Worm (Caenorhabditis elegans) whole organism, L1 larva: ENCODE measurements around the gene sri-42.

Experiments used
- C34B4.2 ChIP-seq: sonication (generic microtip); optimal IDR thresholded peaks from 2 replicates; lab custom pipeline; 2017; ENCODE audit warnings: mild to moderate bottlenecking, missing genetic modification characterization, missing compliant biosample characterization
- ama-1 ChIP-seq: fragments of 150-350 bp; optimal IDR thresholded peaks from 2 replicates; lab custom pipeline; 2014
- fkh-8 ChIP-seq: sonication (generic microtip); optimal IDR thresholded peaks from 2 replicates; lab custom pipeline; 2016; ENCODE audit warnings: mild to moderate bottlenecking, missing genetic modification characterization, missing compliant biosample characterization
- hlh-4 ChIP-seq: sonication (generic microtip); optimal IDR thresholded peaks from 2 replicates; lab custom pipeline; 2016; ENCODE audit warnings: mild to moderate bottlenecking, missing genetic modification characterization, missing compliant biosample characterization
- isw-1 ChIP-seq: fragments of 200-800 bp; sonication (Bioruptor generic); IDR thresholded peaks from 2 replicates; pipeline ENCODE4 v1.3.6; 2022; ENCODE audit warnings: missing genetic modification characterization, missing compliant biosample characterization
- jun-1 ChIP-seq: fragments of 150-350 bp; optimal IDR thresholded peaks from 2 replicates; lab custom pipeline; 2014; ENCODE audit warnings: missing biosample characterization, missing genetic modification reagents, missing genetic modification characterization
- lin-15B ChIP-seq: fragments of 150-350 bp; sonication (generic microtip); optimal IDR thresholded peaks from 3 replicates; lab custom pipeline; 2014; ENCODE audit warnings: missing biosample characterization, missing genetic modification characterization
- mep-1 ChIP-seq: fragments of 150-350 bp; optimal IDR thresholded peaks from 2 replicates; lab custom pipeline; 2014; ENCODE audit warnings: missing biosample characterization, missing genetic modification characterization
- snpc-4 ChIP-seq: fragments of 150-350 bp; optimal IDR thresholded peaks from 2 replicates; lab custom pipeline; 2014; ENCODE audit warnings: missing biosample characterization, missing genetic modification characterization
- sptf-1 ChIP-seq: fragments of 150-350 bp; optimal IDR thresholded peaks from 2 replicates; lab custom pipeline; 2014; ENCODE audit warnings: missing biosample characterization, missing genetic modification characterization
- unc-62 ChIP-seq: fragments of 150-350 bp; optimal IDR thresholded peaks from 2 replicates; lab custom pipeline; 2014; ENCODE audit warnings: missing biosample characterization, missing genetic modification reagents, missing genetic modification characterization

ce11 chrII:3111147-3111546 is 31.6 kb downstream of the sri-42 start, which contains the start of gene Y25C1A.13:
- no peak for TF ChIP-seq isw-1 (GFP tag; lab: Robert Waterston, UW)
- TF ChIP-seq ama-1 (lab: Kevin White, UChicago), result no peak
- TF ChIP-seq mep-1 (tag; lab: Kevin White, UChicago), result no peak
- no peak for TF ChIP-seq lin-15B (tag; lab: Kevin White, UChicago)
- TF ChIP-seq unc-62 (GFP tag; lab: Kevin White, UChicago), result no peak
- TF ChIP-seq fkh-8 (tag; lab: Kevin White, UChicago), result no peak
- TF ChIP-seq jun-1 (tag; lab: Kevin White, UChicago), result no peak
- no peak for TF ChIP-seq sptf-1 (tag; lab: Kevin White, UChicago)
- TF ChIP-seq snpc-4 (tag; lab: Kevin White, UChicago), result no peak
- no peak for TF ChIP-seq C34B4.2 (tag; lab: Kevin White, UChicago)
- TF ChIP-seq hlh-4 (tag; lab: Kevin White, UChicago), result no peak
